Worm (Caenorhabditis elegans) whole organism, L4 larva: ENCODE data around the gene coq-8.

Experiments used
- D1046.2 ChIP-seq: fragments of 200-800 bp; sonication (Bioruptor generic); IDR thresholded peaks from 2 replicates; pipeline ENCODE4 v1.3.6; 2022; ENCODE audit warnings: missing genetic modification characterization, missing compliant biosample characterization
- F26F4.8 ChIP-seq: fragments of 200-800 bp; sonication (Bioruptor generic); conservative IDR thresholded peaks from 2 replicates; pipeline ENCODE4 v1.3.6; 2022; ENCODE audit warnings: missing genetic modification characterization, missing compliant biosample characterization
- F37D6.2 ChIP-seq: sonication (generic microtip); optimal IDR thresholded peaks from 2 replicates; lab custom pipeline; 2016; ENCODE audit warnings: mild to moderate bottlenecking, missing genetic modification characterization, missing compliant biosample characterization
- F49E8.2 ChIP-seq: sonication (generic microtip); optimal IDR thresholded peaks from 2 replicates; lab custom pipeline; 2016; ENCODE audit warnings: missing compliant biosample characterization, mild to moderate bottlenecking, missing genetic modification characterization, borderline replicate concordance
- T26A8.4 ChIP-seq: fragments of 200-800 bp; sonication (Bioruptor generic); IDR thresholded peaks from 2 replicates; pipeline ENCODE4 v1.3.6; 2022; ENCODE audit warnings: missing genetic modification characterization, missing compliant biosample characterization
- ZK337.2 ChIP-seq: fragments of 200-800 bp; sonication (Bioruptor generic); IDR thresholded peaks from 2 replicates; pipeline ENCODE4 v1.3.6; 2022; ENCODE audit warnings: missing genetic modification reagents, missing genetic modification characterization, missing compliant biosample characterization
- aha-1 ChIP-seq: fragments of 150-350 bp; peaks from one replicate; lab custom pipeline; 2014; ENCODE audit warnings: missing biosample characterization, missing genetic modification characterization
- ama-1 ChIP-seq: fragments of 150-350 bp; optimal IDR thresholded peaks from 2 replicates; lab custom pipeline; 2014; ENCODE audit warnings: inconsistent platforms, mixed read lengths
- arid-1 ChIP-seq: fragments of 200-800 bp; sonication (Bioruptor generic); conservative IDR thresholded peaks from 2 replicates; pipeline ENCODE4 v1.3.6; 2022; ENCODE audit warnings: missing genetic modification reagents, missing genetic modification characterization, missing compliant biosample characterization
- ceh-28 ChIP-seq: fragments of 150-350 bp; optimal IDR thresholded peaks from 2 replicates; lab custom pipeline; 2014; ENCODE audit warnings: missing biosample characterization, missing genetic modification reagents, missing genetic modification characterization
- ceh-82 ChIP-seq: sonication (generic microtip); optimal IDR thresholded peaks from 2 replicates; lab custom pipeline; 2017; ENCODE audit warnings: missing biosample characterization, missing genetic modification characterization
- ctbp-1 ChIP-seq: fragments of 200-800 bp; sonication (Bioruptor generic); IDR thresholded peaks from 2 replicates; pipeline ENCODE4 v1.3.6; 2022; ENCODE audit warnings: missing genetic modification reagents, missing genetic modification characterization, missing compliant biosample characterization
- daf-12 ChIP-seq: fragments of 150-350 bp; optimal IDR thresholded peaks from 2 replicates; lab custom pipeline; 2014; ENCODE audit warnings: missing biosample characterization, missing genetic modification reagents, missing genetic modification characterization
- daf-16 ChIP-seq, 3 experiments: sonication (generic microtip); optimal IDR thresholded peaks; 2 replicates each; lab custom pipeline; 2016 to 2017; ENCODE audit warnings: missing genetic modification characterization in 3 of 3, missing genetic modification reagents in 3 of 3, mild to moderate bottlenecking in 2 of 3, missing compliant biosample characterization in 2 of 3, missing biosample characterization in 1 of 3, moderate library complexity in 1 of 3
- dmd-6 ChIP-seq: fragments of 200-800 bp; sonication (Bioruptor generic); IDR thresholded peaks from 2 replicates; pipeline ENCODE4 v1.3.6; 2022; ENCODE audit warnings: missing genetic modification reagents, missing genetic modification characterization, missing compliant biosample characterization
- dmd-8 ChIP-seq: fragments of 200-800 bp; sonication (Bioruptor generic); IDR thresholded peaks from 2 replicates; pipeline ENCODE4 v1.3.6; 2022; ENCODE audit warnings: missing genetic modification characterization, missing compliant biosample characterization
- dmd-9 ChIP-seq: fragments of 200-800 bp; sonication (Bioruptor generic); IDR thresholded peaks from 2 replicates; pipeline ENCODE4 v1.3.6; 2022; ENCODE audit warnings: missing genetic modification reagents, missing genetic modification characterization, missing compliant biosample characterization
- dpl-1 ChIP-seq: fragments of 150-350 bp; optimal IDR thresholded peaks from 2 replicates; lab custom pipeline; 2014; ENCODE audit warnings: missing biosample characterization, missing genetic modification reagents, missing genetic modification characterization
- egl-27 ChIP-seq: sonication (generic microtip); optimal IDR thresholded peaks from 3 replicates; lab custom pipeline; 2017; ENCODE audit warnings: missing biosample characterization, missing genetic modification reagents, missing genetic modification characterization
- hlh-11 ChIP-seq: fragments of 200-800 bp; sonication (Bioruptor generic); optimal IDR thresholded peaks from 2 replicates; lab custom pipeline; 2018; ENCODE audit warnings: mild to moderate bottlenecking, missing genetic modification characterization, missing compliant biosample characterization
- hlh-30 ChIP-seq: sonication (generic microtip); optimal IDR thresholded peaks from 2 replicates; lab custom pipeline; 2017; ENCODE audit warnings: antibody characterized with exemption, mild to moderate bottlenecking, missing genetic modification characterization, missing compliant biosample characterization; ENCODE audit not compliant: insufficient read depth
- lin-15B ChIP-seq: fragments of 150-350 bp; sonication (generic microtip); optimal IDR thresholded peaks from 3 replicates; lab custom pipeline; 2014; ENCODE audit warnings: missing biosample characterization, missing genetic modification characterization
- lsy-2 ChIP-seq, 2 experiments: fragments of 150-350 bp in 1 of 2; sonication (generic microtip) in 1 of 2; optimal IDR thresholded peaks; 2 replicates each; lab custom pipeline; 2014 to 2017; ENCODE audit warnings: missing biosample characterization in 2 of 2, missing genetic modification characterization in 2 of 2
- madf-9 ChIP-seq: fragments of 200-800 bp; sonication (Bioruptor generic); conservative IDR thresholded peaks from 2 replicates; pipeline ENCODE4 v1.3.6; 2022; ENCODE audit warnings: missing genetic modification reagents, missing genetic modification characterization, missing compliant biosample characterization
- mdt-29 ChIP-seq: fragments of 200-800 bp; sonication (Bioruptor generic); IDR thresholded peaks from 2 replicates; pipeline ENCODE4 v1.3.6; 2022; ENCODE audit warnings: missing genetic modification reagents, missing genetic modification characterization, missing compliant biosample characterization
- mes-2 ChIP-seq: sonication (generic microtip); optimal IDR thresholded peaks from 2 replicates; lab custom pipeline; 2016; ENCODE audit warnings: missing genotype, mild to moderate bottlenecking, missing genetic modification characterization, missing compliant biosample characterization; ENCODE audit not compliant: poor library complexity, severe bottlenecking
- nhr-102 ChIP-seq: sonication (generic microtip); optimal IDR thresholded peaks from 2 replicates; lab custom pipeline; 2016; ENCODE audit warnings: mild to moderate bottlenecking, missing genetic modification characterization, moderate library complexity, missing compliant biosample characterization
- php-3 ChIP-seq: fragments of 200-800 bp; sonication (Bioruptor generic); IDR thresholded peaks from 2 replicates; pipeline ENCODE4 v1.3.6; 2022; ENCODE audit warnings: missing genetic modification reagents, missing genetic modification characterization, missing compliant biosample characterization
- rbr-2 ChIP-seq: sonication (generic microtip); optimal IDR thresholded peaks from 2 replicates; lab custom pipeline; 2016; ENCODE audit warnings: missing genotype, missing genetic modification characterization, missing compliant biosample characterization
- skn-1 ChIP-seq: fragments of 150-350 bp; optimal IDR thresholded peaks from 2 replicates; lab custom pipeline; 2014; ENCODE audit warnings: missing biosample characterization, missing genetic modification characterization
- snpc-1.2 ChIP-seq: fragments of 200-800 bp; sonication (Bioruptor generic); IDR thresholded peaks from 2 replicates; pipeline ENCODE4 v1.3.6; 2022; ENCODE audit warnings: missing genetic modification reagents, missing genetic modification characterization, missing compliant biosample characterization
- snpc-4 ChIP-seq: fragments of 150-350 bp; optimal IDR thresholded peaks from 2 replicates; lab custom pipeline; 2014; ENCODE audit warnings: missing biosample characterization, missing genetic modification characterization
- tag-97 ChIP-seq: fragments of 200-800 bp; sonication (Bioruptor generic); IDR thresholded peaks from 2 replicates; pipeline ENCODE4 v1.3.6; 2022; ENCODE audit warnings: missing genetic modification characterization, missing compliant biosample characterization
- unc-130 ChIP-seq: sonication (generic microtip); optimal IDR thresholded peaks from 2 replicates; lab custom pipeline; 2016; ENCODE audit warnings: missing genetic modification reagents, missing genetic modification characterization, missing compliant biosample characterization
- unc-62 ChIP-seq, 3 experiments: fragments of 150-350 bp in 1 of 3; sonication (generic microtip); optimal IDR thresholded peaks in 2 of 3; peaks in 1 of 3; 1 replicate in 1 of 3; 2 replicates in 2 of 3; lab custom pipeline; 2014 to 2017; ENCODE audit warnings: missing biosample characterization in 3 of 3, missing genetic modification characterization in 3 of 3, missing genetic modification reagents in 3 of 3, missing genotype in 1 of 3
- zag-1 ChIP-seq: fragments of 150-350 bp; optimal IDR thresholded peaks from 2 replicates; lab custom pipeline; 2014; ENCODE audit warnings: missing biosample characterization, missing genetic modification characterization
- zip-2 ChIP-seq: fragments of 150-350 bp; optimal IDR thresholded peaks from 2 replicates; lab custom pipeline; 2014; ENCODE audit warnings: missing biosample characterization, missing genetic modification characterization

The coq-8 gene

DNA sequence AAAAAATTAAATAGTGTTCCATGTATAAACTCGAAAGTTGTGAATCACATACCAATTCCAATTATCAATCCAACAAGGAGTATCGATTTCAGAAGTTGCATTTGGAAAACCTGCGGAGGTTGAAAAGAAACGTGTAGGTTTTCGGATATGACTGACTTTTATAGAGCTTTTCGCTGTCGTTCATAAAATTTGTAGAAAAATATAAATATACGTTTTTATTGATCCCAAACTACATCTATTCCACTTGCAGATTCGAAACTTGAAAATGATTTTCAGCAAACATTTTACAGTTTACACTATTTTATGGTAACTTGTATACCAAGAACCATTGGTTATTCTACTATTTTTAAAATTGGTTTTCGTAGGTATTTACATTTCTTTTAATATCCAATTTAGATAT lies 21.1 kb upstream of the coq-8 start, which contains the start of gene clec-156:
Gene clec-156 (minus strand): TSS at position 101 of the 400 bp plus-strand sequence.
- TF ChIP-seq arid-1 (GFP tag; lab: Robert Waterston, UW) (no peak), unc-62 (GFP tag; optimal IDR thresholded peaks at IDR 0.05 in 1 of 2; lab: Kevin White, UChicago) (peak in 1 of 2 experiments; percentile 51), unc-62 (tag; optimal IDR thresholded peaks at IDR 0.05; lab: Kevin White, UChicago) (no peak), egl-27 (tag; lab: Kevin White, UChicago) (no peak), aha-1 (tag; lab: Kevin White, UChicago) (no peak), zag-1 (tag; lab: Kevin White, UChicago) (no peak), php-3 (GFP tag; lab: Robert Waterston, UW) (no peak)

- TF ChIP-seq ceh-82 (tag; lab: Kevin White, UChicago) (no peak), unc-62 (GFP tag; optimal IDR thresholded peaks at IDR 0.05 in 1 of 2; lab: Kevin White, UChicago) (peak in 1 of 2 experiments; percentile 63), unc-62 (tag; optimal IDR thresholded peaks at IDR 0.05; lab: Kevin White, UChicago) (no peak)
Measured at ce11 chrIII:4844327-4844726, 18.9 kb upstream of the coq-8 start, which contains the start of the genes clec-157 and fkh-5. clec-157 (minus strand) TSS chrIII:4844427. fkh-5 (plus strand) TSS chrIII:4844662.

ce11 chrIII:4849739-4850138 lies 13.5 kb upstream of the coq-8 start, which contains the start of gene nonu-1:
nonu-1 (minus strand) TSS chrIII:4849907.
- TF ChIP-seq hlh-30 (tag; lab: Kevin White, UChicago) (peak; percentile 86), ama-1 (lab: Kevin White, UChicago) (no peak), rbr-2 (tag; lab: Kevin White, UChicago) (no peak), snpc-4 (tag; lab: Kevin White, UChicago) (no peak), aha-1 (tag; lab: Kevin White, UChicago) (peak; percentile 64), zip-2 (tag; lab: Kevin White, UChicago) (no peak), unc-130 (no peak), dmd-6 (GFP tag; lab: Robert Waterston, UW) (peak; percentile 11; the same call in 1 of the 2 replicates)

DNA sequence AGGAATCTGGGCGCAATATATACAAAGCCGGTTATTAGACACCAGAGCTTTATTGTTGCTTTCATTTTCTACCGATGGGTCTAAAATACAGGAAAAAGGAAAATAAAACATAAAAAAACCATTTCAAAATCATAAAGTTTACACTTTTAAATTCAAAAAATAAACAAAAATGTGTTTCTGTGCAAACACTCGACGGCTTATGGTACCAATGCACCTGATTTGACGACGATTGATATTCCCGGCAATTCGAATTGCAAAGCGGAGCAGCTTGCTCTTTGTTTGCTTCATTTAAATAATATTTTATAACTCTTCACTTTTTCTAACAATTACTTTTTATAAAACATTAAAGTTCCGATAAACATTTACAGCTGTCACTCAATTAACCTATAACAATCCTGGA lies 13.1 kb upstream of the coq-8 start, which contains the start of gene F26A1.1:
Gene F26A1.1 (plus strand): TSS at position 369 of the 400 bp plus-strand sequence.
- TF ChIP-seq ZK337.2 (GFP tag; lab: Robert Waterston, UW) (no peak), mes-2 (tag; lab: Kevin White, UChicago) (peak; percentile 50), lsy-2 (tag; optimal IDR thresholded peaks at IDR 0.05; lab: Kevin White, UChicago) (peak in 1 of 2 experiments; percentile 63), dmd-9 (GFP tag; lab: Robert Waterston, UW) (no peak), daf-16 (GFP tag; optimal IDR thresholded peaks at IDR 0.05; lab: Kevin White, UChicago) (no peak), daf-16 (tag; optimal IDR thresholded peaks at IDR 0.05; lab: Kevin White, UChicago) (peak; percentile 6), dpl-1 (GFP tag; lab: Kevin White, UChicago) (peak; percentile 70)

- no peak for TF ChIP-seq F26F4.8
- TF ChIP-seq aha-1 (tag; lab: Kevin White, UChicago): peak; percentile 75
Measured at ce11 chrIII:4852025-4852424, 11.2 kb upstream of the coq-8 start, which contains the start of gene ced-4. ced-4 (plus strand) TSS chrIII:4852325.

- TF ChIP-seq lin-15B (tag; lab: Kevin White, UChicago) (no peak), F37D6.2 (no peak), daf-12 (tag; lab: Kevin White, UChicago) (no peak), ama-1 (lab: Kevin White, UChicago) (no peak), nhr-102 (tag; lab: Kevin White, UChicago) (no peak), mdt-29 (GFP tag; lab: Robert Waterston, UW) (no peak), skn-1 (tag; lab: Kevin White, UChicago) (no peak), madf-9 (GFP tag; lab: Robert Waterston, UW) (no peak), tag-97 (GFP tag; lab: Robert Waterston, UW) (no peak), T26A8.4 (GFP tag; lab: Robert Waterston, UW) (no peak), snpc-1.2 (GFP tag; lab: Robert Waterston, UW) (no peak), F26F4.8 (no peak), ctbp-1 (GFP tag; lab: Robert Waterston, UW) (no peak), ceh-28 (tag; lab: Kevin White, UChicago) (no peak), F49E8.2 (tag; lab: Kevin White, UChicago) (no peak), ZK337.2 (GFP tag; lab: Robert Waterston, UW) (no peak), hlh-11 (tag; lab: Kevin White, UChicago) (no peak), D1046.2 (GFP tag; lab: Robert Waterston, UW) (no peak), egl-27 (tag; lab: Kevin White, UChicago) (no peak), dmd-8 (GFP tag; lab: Robert Waterston, UW) (no peak)
Measured at ce11 chrIII:4854918-4855317, 8.3 kb upstream of the coq-8 start, which contains the start of gene C35D10.8. C35D10.8 (plus strand) TSS chrIII:4855218.
